Worm (Caenorhabditis elegans): ENCODE data around the gene F11G11.13.
A peak's percentile ranks its signal among the peaks of the same experiment; 100 is the strongest.
"Not testable (repeated sequence)": the region's sequence is repeated elsewhere in the genome, so short reads cannot be mapped to it uniquely, and the experiment has no call there.

F11G11.13 gene

DNA sequence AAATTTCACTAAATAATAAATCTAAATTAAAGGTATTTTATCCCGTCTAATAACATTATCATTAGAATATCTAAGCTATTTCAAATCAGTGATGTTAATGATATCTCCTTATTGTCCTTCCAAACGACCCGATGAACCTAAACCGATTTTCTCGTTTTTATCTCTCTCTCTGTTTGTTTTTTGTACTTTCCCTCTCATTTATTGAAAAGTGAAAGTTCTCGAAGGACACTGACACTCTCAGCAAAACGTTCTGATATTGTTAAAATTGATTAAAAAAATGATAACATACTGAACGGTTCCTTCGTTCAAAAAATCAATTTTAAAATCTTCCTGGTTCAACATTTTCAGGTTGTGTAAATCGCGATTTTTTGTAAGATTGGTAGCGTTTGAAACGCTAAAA, at the start of gene F11G11.13:
Gene F11G11.13 (minus strand): TSS at position 89 of the 400 bp plus-strand sequence.
- TF ChIP-seq cnd-1 (tag; optimal IDR thresholded peaks at IDR 0.05): no peak
- no peak for TF ChIP-seq unc-62 (GFP tag; optimal IDR thresholded peaks at IDR 0.05)
- TF ChIP-seq bed-3 (GFP tag; optimal IDR thresholded peaks at IDR 0.05): no peak
- TF ChIP-seq pha-4 (tag; optimal IDR thresholded peaks at IDR 0.05): no peak
- TF ChIP-seq zip-8 (tag; optimal IDR thresholded peaks at IDR 0.05): no peak
- no peak for TF ChIP-seq M03D4.4 (tag; optimal IDR thresholded peaks at IDR 0.05)
- TF ChIP-seq lin-13 (tag; optimal IDR thresholded peaks at IDR 0.05): no peak

ce11 chrII:4925198-4925764, 49.3 kb upstream of the F11G11.13 start, which contains the start of gene aagr-2:
Gene aagr-2, minus strand, starts transcription at chrII:4925248.
- TF ChIP-seq lsy-2 (tag; optimal IDR thresholded peaks at IDR 0.05) (no peak), elt-3 (tag; optimal IDR thresholded peaks at IDR 0.05) (no peak), nhr-2 (tag; optimal IDR thresholded peaks at IDR 0.05) (no peak), zip-8 (tag; optimal IDR thresholded peaks at IDR 0.05) (no peak), ham-2 (GFP tag; optimal IDR thresholded peaks at IDR 0.05) (no peak), nhr-237 (tag; optimal IDR thresholded peaks at IDR 0.05) (no peak), nhr-28 (tag; optimal IDR thresholded peaks at IDR 0.05) (no peak), snpc-4 (tag; optimal IDR thresholded peaks at IDR 0.05) (no peak), unc-120 (tag; optimal IDR thresholded peaks at IDR 0.05; ENCODE audit: poor library complexity, severe bottlenecking) (no peak)

DNA sequence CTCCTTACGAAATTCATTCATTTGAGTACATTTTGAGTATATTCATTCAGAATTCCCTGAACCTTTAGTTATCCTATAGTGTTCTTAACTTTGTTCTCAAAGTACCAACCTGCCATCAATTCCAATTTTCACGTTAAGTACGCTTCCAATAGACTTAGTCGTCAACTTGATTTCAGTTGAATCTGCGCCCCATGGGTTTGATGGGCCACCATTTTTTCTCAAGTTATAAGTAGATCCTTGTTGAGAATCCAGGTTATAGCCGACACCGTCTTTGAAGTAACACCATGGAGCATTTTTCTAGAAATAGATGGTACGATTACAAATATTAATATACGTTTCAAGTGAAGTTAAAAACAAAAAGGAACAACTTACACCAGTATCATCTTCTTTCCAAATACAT, 48.8 kb upstream of the F11G11.13 start:
- TF ChIP-seq sptf-1 (tag; optimal IDR thresholded peaks at IDR 0.05) (no peak), ztf-11 (tag; optimal IDR thresholded peaks at IDR 0.05) (no peak), tbx-8 (GFP tag; optimal IDR thresholded peaks at IDR 0.05) (no peak), nhr-2 (tag; optimal IDR thresholded peaks at IDR 0.05) (no peak), snpc-4 (tag; optimal IDR thresholded peaks at IDR 0.05) (no peak), nhr-28 (tag; optimal IDR thresholded peaks at IDR 0.05) (no peak), nhr-237 (tag; optimal IDR thresholded peaks at IDR 0.05) (no peak), elt-1 (tag; optimal IDR thresholded peaks at IDR 0.05; ENCODE audit: borderline replicate concordance, insufficient read depth) (no peak), drap-1 (GFP tag; optimal IDR thresholded peaks at IDR 0.05) (no peak), unc-39 (tag; optimal IDR thresholded peaks at IDR 0.05) (no peak), sem-2 (GFP tag; optimal IDR thresholded peaks at IDR 0.05) (no peak), elt-3 (tag; optimal IDR thresholded peaks at IDR 0.05) (no peak), ceh-43 (GFP tag; optimal IDR thresholded peaks at IDR 0.05) (no peak), ham-2 (GFP tag; optimal IDR thresholded peaks at IDR 0.05) (no peak), pha-4 (tag; optimal IDR thresholded peaks at IDR 0.05) (no peak), lin-32 (GFP tag; optimal IDR thresholded peaks at IDR 0.05) (no peak), zip-8 (tag; optimal IDR thresholded peaks at IDR 0.05) (no peak)

ce11 chrII:4920608-4921007, 44.6 kb upstream of the F11G11.13 start:
- TF ChIP-seq pha-4 (tag; optimal IDR thresholded peaks at IDR 0.05): no peak
- TF ChIP-seq unc-120 (tag; optimal IDR thresholded peaks at IDR 0.05; ENCODE audit: poor library complexity, severe bottlenecking): no peak
- TF ChIP-seq drap-1 (GFP tag; optimal IDR thresholded peaks at IDR 0.05): no peak

DNA sequence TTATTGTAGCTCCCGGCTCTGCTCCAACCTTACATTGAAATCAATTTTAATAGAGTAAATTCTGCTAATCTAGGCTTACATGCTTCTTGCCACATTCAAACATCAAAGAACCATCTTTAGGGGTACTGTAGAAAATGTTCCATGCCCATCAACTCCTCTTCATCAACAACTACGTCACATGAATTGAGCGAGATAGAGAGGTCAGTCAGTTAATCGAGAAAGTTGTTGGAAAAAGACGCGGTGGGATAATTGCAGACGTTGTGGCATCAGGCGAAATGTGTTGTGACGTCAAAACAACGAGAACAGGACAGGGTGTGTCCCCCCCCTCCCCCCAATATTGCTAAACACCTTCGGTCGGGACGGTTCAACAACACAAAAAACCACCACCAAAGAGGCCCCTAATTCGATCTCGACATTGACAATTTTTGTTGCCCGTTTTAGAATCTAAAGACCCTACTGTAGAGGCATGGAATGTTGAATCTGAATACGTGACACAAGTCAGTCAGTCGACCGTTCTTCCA, 42.6 kb upstream of the F11G11.13 start:
- TF ChIP-seq nhr-2 (tag; optimal IDR thresholded peaks at IDR 0.05): peak; percentile 64
- TF ChIP-seq mab-5 (tag; optimal IDR thresholded peaks at IDR 0.05): no peak

DNA sequence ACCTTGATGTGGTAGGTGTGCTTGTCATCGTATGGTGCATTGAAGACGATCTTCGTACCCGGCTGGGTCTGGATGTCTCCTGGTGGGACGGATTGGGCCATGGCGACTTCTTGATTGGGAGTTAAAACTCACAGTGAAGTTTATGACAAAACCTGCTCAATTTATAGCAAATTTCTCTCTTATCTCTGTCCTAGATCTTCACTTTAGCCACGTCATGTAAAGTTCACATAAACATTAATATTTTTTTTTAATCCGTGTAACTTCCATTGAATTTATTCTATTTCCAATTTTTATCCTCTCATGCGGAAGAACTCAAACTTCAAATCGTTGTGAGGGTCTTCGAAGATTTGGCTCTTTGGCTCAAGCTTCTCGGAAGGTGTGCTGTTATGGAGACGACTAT, 40.5 kb upstream of the F11G11.13 start, which contains the start of gene msp-31:
Gene msp-31 (minus strand): TSS at position 101 of the 400 bp plus-strand sequence.
- TF ChIP-seq cnd-1, ztf-11, nhr-28 (tag; optimal IDR thresholded peaks at IDR 0.05): not testable (repeated sequence)

ce11 chrII:4915572-4915971, 39.6 kb upstream of the F11G11.13 start:
- TF ChIP-seq hlh-1 (tag; optimal IDR thresholded peaks at IDR 0.05): no peak
- TF ChIP-seq unc-62 (GFP tag; optimal IDR thresholded peaks at IDR 0.05): no peak
- TF ChIP-seq ham-2 (GFP tag; optimal IDR thresholded peaks at IDR 0.05): no peak
- TF ChIP-seq zip-8 (tag; optimal IDR thresholded peaks at IDR 0.05): no peak
- TF ChIP-seq elt-3 (tag; optimal IDR thresholded peaks at IDR 0.05): no peak
- no peak for TF ChIP-seq lin-32 (GFP tag; optimal IDR thresholded peaks at IDR 0.05)
- TF ChIP-seq pha-4 (tag; optimal IDR thresholded peaks at IDR 0.05): no peak
